Worm (Caenorhabditis elegans) whole organism, mixed stage, embryonic: ENCODE measurements around the gene hil-2.

Experiments
- bed-3 ChIP-seq: fragments of 200-800 bp; sonication (Bioruptor generic); optimal IDR thresholded peaks from 3 replicates; lab custom pipeline; 2018; ENCODE audit warnings: mild to moderate bottlenecking, missing genetic modification characterization, moderate library complexity, missing compliant biosample characterization
- ces-1 ChIP-seq: fragments of 150-350 bp; optimal IDR thresholded peaks from 2 replicates; lab custom pipeline; 2014; ENCODE audit warnings: missing biosample characterization, missing genetic modification reagents, missing genetic modification characterization
- drap-1 ChIP-seq: fragments of 200-800 bp; sonication (Bioruptor generic); optimal IDR thresholded peaks from 3 replicates; lab custom pipeline; 2018; ENCODE audit warnings: mild to moderate bottlenecking, missing genetic modification characterization, missing compliant biosample characterization
- elt-3 ChIP-seq: fragments of 150-350 bp; optimal IDR thresholded peaks from 2 replicates; lab custom pipeline; 2014; ENCODE audit warnings: missing biosample characterization, missing genetic modification characterization
- lin-13 ChIP-seq: fragments of 150-350 bp; optimal IDR thresholded peaks from 2 replicates; lab custom pipeline; 2014; ENCODE audit warnings: missing biosample characterization, missing genetic modification characterization
- lsy-2 ChIP-seq: fragments of 150-350 bp; optimal IDR thresholded peaks from 2 replicates; lab custom pipeline; 2014; ENCODE audit warnings: missing biosample characterization, missing genetic modification characterization
- nhr-76 ChIP-seq: sonication (generic microtip); optimal IDR thresholded peaks from 2 replicates; lab custom pipeline; 2017; ENCODE audit warnings: missing biosample characterization, missing genetic modification characterization
- snpc-4 ChIP-seq: fragments of 150-350 bp; optimal IDR thresholded peaks from 2 replicates; lab custom pipeline; 2014; ENCODE audit warnings: missing biosample characterization, missing genetic modification characterization
- unc-62 ChIP-seq: fragments of 150-350 bp; optimal IDR thresholded peaks from 2 replicates; lab custom pipeline; 2014; ENCODE audit warnings: missing biosample characterization, missing genetic modification reagents, missing genetic modification characterization
- ztf-11 ChIP-seq: fragments of 150-350 bp; optimal IDR thresholded peaks from 2 replicates; lab custom pipeline; 2014; ENCODE audit warnings: missing biosample characterization, missing genetic modification characterization

ce11 chrIV:6342876-6343275 is 48.8 kb downstream of the hil-2 start, which contains the start of gene Y73B6BL.14:
- no peak for TF ChIP-seq elt-3 (tag; lab: Kevin White, UChicago)
- TF ChIP-seq drap-1 (GFP tag; lab: Kevin White, UChicago): no peak
- no peak for TF ChIP-seq snpc-4 (tag; lab: Kevin White, UChicago)
- no peak for TF ChIP-seq ces-1
- TF ChIP-seq ztf-11: no peak
- TF ChIP-seq bed-3 (GFP tag; lab: Kevin White, UChicago): no peak
- no peak for TF ChIP-seq lin-13 (tag; lab: Kevin White, UChicago)
- no peak for TF ChIP-seq unc-62 (GFP tag; lab: Kevin White, UChicago)
- no peak for TF ChIP-seq lsy-2 (tag; lab: Kevin White, UChicago)
- no peak for TF ChIP-seq nhr-76
